Worm (Caenorhabditis elegans): ENCODE measurements around the gene T10B5.3.
"Not testable (repeated sequence)": the region's sequence is repeated elsewhere in the genome, so short reads cannot be mapped to it uniquely, and the experiment has no call there.

T10B5.3 gene

ce11 chrV:1868596-1869263 lies 852 bp downstream of the T10B5.3 start, which contains the start of gene knl-3:
Gene knl-3, plus strand, starts transcription at chrV:1869213.
- no peak for TF ChIP-seq unc-62 (GFP tag; optimal IDR thresholded peaks at IDR 0.05)

ce11 chrV:1868025-1868424 lies 1.6 kb downstream of the T10B5.3 start:
- no peak for TF ChIP-seq unc-62 (GFP tag; optimal IDR thresholded peaks at IDR 0.05)

- TF ChIP-seq unc-62 (GFP tag; optimal IDR thresholded peaks at IDR 0.05), result no peak
Observed at ce11 chrV:1864997-1865396, 4.6 kb downstream of the T10B5.3 start.

- TF ChIP-seq unc-62 (GFP tag; optimal IDR thresholded peaks at IDR 0.05), result no peak
Observed at ce11 chrV:1862954-1863353, 6.6 kb downstream of the T10B5.3 start.

ce11 chrV:1857840-1858239 lies 11.7 kb downstream of the T10B5.3 start:
- TF ChIP-seq unc-62 (GFP tag; optimal IDR thresholded peaks at IDR 0.05), result no peak

- TF ChIP-seq unc-62 (GFP tag; optimal IDR thresholded peaks at IDR 0.05), result no peak
Observed at ce11 chrV:1856176-1856575, 13.4 kb downstream of the T10B5.3 start, which contains the start of gene T10B5.10. Gene T10B5.10, minus strand, starts transcription at chrV:1856276.

ce11 chrV:1855087-1855486 lies 14.5 kb downstream of the T10B5.3 start:
- no peak for TF ChIP-seq unc-62 (GFP tag; optimal IDR thresholded peaks at IDR 0.05)

- no peak for TF ChIP-seq unc-62 (GFP tag; optimal IDR thresholded peaks at IDR 0.05)
Observed at ce11 chrV:1848590-1848989, 21.0 kb downstream of the T10B5.3 start.

ce11 chrV:1845977-1846376 lies 23.6 kb downstream of the T10B5.3 start, which contains the start of gene T10B5.7:
Gene T10B5.7, plus strand, starts transcription at chrV:1846201.
- no peak for TF ChIP-seq unc-62 (GFP tag; optimal IDR thresholded peaks at IDR 0.05)

ce11 chrV:1841744-1842143 lies 27.8 kb downstream of the T10B5.3 start, which contains the start of gene T10B5.8:
Gene T10B5.8, plus strand, starts transcription at chrV:1842044.
- no peak for TF ChIP-seq unc-62 (GFP tag; optimal IDR thresholded peaks at IDR 0.05)

- no peak for TF ChIP-seq unc-62 (GFP tag; optimal IDR thresholded peaks at IDR 0.05)
Observed at ce11 chrV:1829973-1830372, 39.6 kb downstream of the T10B5.3 start, which contains the start of gene Y32G9B.1. Gene Y32G9B.1, minus strand, starts transcription at chrV:1830073.

ce11 chrV:1824528-1824927 lies 45.1 kb downstream of the T10B5.3 start:
- no peak for TF ChIP-seq unc-62 (GFP tag; optimal IDR thresholded peaks at IDR 0.05)

ce11 chrV:1821287-1821686 lies 48.3 kb downstream of the T10B5.3 start, which contains the start of the genes gly-7 and mrpl-39:
Gene gly-7, minus strand, starts transcription at chrV:1821323.
Gene mrpl-39, plus strand, starts transcription at chrV:1821579.
- TF ChIP-seq unc-62 (GFP tag; optimal IDR thresholded peaks at IDR 0.05), result no peak

ce11 chrV:1820749-1821148 lies 48.8 kb downstream of the T10B5.3 start:
- no peak for TF ChIP-seq unc-62 (GFP tag; optimal IDR thresholded peaks at IDR 0.05)

- TF ChIP-seq unc-62 (GFP tag; optimal IDR thresholded peaks at IDR 0.05), result no peak
Observed at ce11 chrV:1820016-1820415, 49.6 kb downstream of the T10B5.3 start.

- TF ChIP-seq unc-62 (GFP tag; optimal IDR thresholded peaks at IDR 0.05), result not testable (repeated sequence)
Observed at ce11 chrV:1814784-1815183, 54.8 kb downstream of the T10B5.3 start, which contains the start of gene Y46H3A.5. Gene Y46H3A.5, minus strand, starts transcription at chrV:1814884.
